Worm (Caenorhabditis elegans) whole organism, mixed stage, embryonic: Measurements from ENCODE around the gene myo-5.

Source experiments
- bed-3 ChIP-seq: fragments of 200-800 bp; sonication (Bioruptor generic); optimal IDR thresholded peaks from 3 replicates; lab custom pipeline; 2018; ENCODE audit warnings: mild to moderate bottlenecking, missing genetic modification characterization, moderate library complexity, missing compliant biosample characterization
- ceh-39 ChIP-seq: fragments of 150-350 bp; optimal IDR thresholded peaks from 2 replicates; lab custom pipeline; 2014; ENCODE audit warnings: missing biosample characterization, missing genetic modification characterization
- ces-1 ChIP-seq: fragments of 150-350 bp; optimal IDR thresholded peaks from 2 replicates; lab custom pipeline; 2014; ENCODE audit warnings: missing biosample characterization, missing genetic modification reagents, missing genetic modification characterization
- cnd-1 ChIP-seq: fragments of 200-800 bp; sonication (Bioruptor generic); optimal IDR thresholded peaks from 2 replicates; lab custom pipeline; 2018; ENCODE audit warnings: mild to moderate bottlenecking, missing genetic modification characterization, missing compliant biosample characterization
- flh-1 ChIP-seq: fragments of 200-800 bp; sonication (Bioruptor generic); optimal IDR thresholded peaks from 2 replicates; lab custom pipeline; 2018; ENCODE audit warnings: mild to moderate bottlenecking, missing genetic modification characterization, moderate library complexity, missing compliant biosample characterization
- nhr-12 ChIP-seq: fragments of 150-350 bp; optimal IDR thresholded peaks from 2 replicates; lab custom pipeline; 2014; ENCODE audit warnings: missing biosample characterization, missing genetic modification characterization
- nhr-237 ChIP-seq: fragments of 150-350 bp; optimal IDR thresholded peaks from 2 replicates; lab custom pipeline; 2014; ENCODE audit warnings: missing biosample characterization, missing genetic modification characterization
- nhr-76 ChIP-seq: sonication (generic microtip); optimal IDR thresholded peaks from 2 replicates; lab custom pipeline; 2017; ENCODE audit warnings: missing biosample characterization, missing genetic modification characterization
- pha-4 ChIP-seq: fragments of 150-350 bp; optimal IDR thresholded peaks from 2 replicates; lab custom pipeline; 2018; ENCODE audit warnings: missing biosample characterization, missing genetic modification reagents, missing genetic modification characterization
- unc-62 ChIP-seq: fragments of 150-350 bp; optimal IDR thresholded peaks from 2 replicates; lab custom pipeline; 2014; ENCODE audit warnings: missing biosample characterization, missing genetic modification reagents, missing genetic modification characterization
- ztf-11 ChIP-seq: fragments of 150-350 bp; optimal IDR thresholded peaks from 2 replicates; lab custom pipeline; 2014; ENCODE audit warnings: missing biosample characterization, missing genetic modification characterization

DNA sequence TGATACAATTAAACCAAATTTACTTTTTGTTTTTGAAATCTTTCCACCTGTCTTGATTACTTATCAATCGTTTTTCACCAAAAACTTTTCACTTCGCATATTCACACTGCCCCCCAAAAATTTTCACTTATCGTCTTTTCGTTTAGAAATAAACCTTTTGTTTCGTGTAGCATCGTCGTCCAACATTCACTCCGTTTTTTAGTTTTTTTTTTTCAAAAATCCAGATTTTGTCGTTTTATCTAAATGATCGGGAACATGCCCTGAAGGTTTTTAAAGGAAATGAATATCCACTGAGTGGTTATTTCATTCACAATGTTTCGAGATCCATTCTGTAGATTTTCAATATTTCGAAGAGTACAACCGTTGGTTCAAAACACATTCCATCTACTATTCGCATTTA is 9.2 kb downstream of the myo-5 start, which contains the start of gene D1014.7:
- no peak for TF ChIP-seq unc-62
- no peak for TF ChIP-seq pha-4 (tag; lab: Kevin White, UChicago)
- TF ChIP-seq nhr-12 = no peak
- TF ChIP-seq flh-1 (GFP tag; lab: Kevin White, UChicago) = no peak
- no peak for TF ChIP-seq ceh-39
- no peak for TF ChIP-seq ztf-11
- no peak for TF ChIP-seq bed-3 (GFP tag; lab: Kevin White, UChicago)
- no peak for TF ChIP-seq nhr-76 (tag; lab: Kevin White, UChicago)
- no peak for TF ChIP-seq nhr-237
- TF ChIP-seq cnd-1 (tag; lab: Kevin White, UChicago) = no peak
- TF ChIP-seq ces-1 (GFP tag; lab: Kevin White, UChicago) = no peak
